Fruit fly (Drosophila melanogaster) whole organism, embryonic: ENCODE results near the gene mTerf3.

Experiments
- CG5953 ChIP-seq: fragments of 200-800 bp; sonication (Bioruptor generic); IDR thresholded peaks from 2 replicates; pipeline ENCODE4 v1.3.6; 2022; ENCODE audit warnings: missing biosample characterization, missing genetic modification characterization
- h ChIP-seq: fragments of >200 bp; optimal IDR thresholded peaks from 2 replicates; lab custom pipeline; 2017
- zf30C ChIP-seq: fragments of 200-800 bp; sonication (Bioruptor generic); optimal IDR thresholded peaks from 3 replicates; lab custom pipeline; 2018; ENCODE audit warnings: missing biosample characterization, mild to moderate bottlenecking, missing genetic modification characterization

dm6 chr3L:20530347-20531177, 10.0 kb upstream of the mTerf3 start:
- TF ChIP-seq zf30C: no peak
- no peak for TF ChIP-seq CG5953 (GFP tag; lab: Robert Waterston, UW)
- no peak for TF ChIP-seq h
